Fruit fly (Drosophila melanogaster) whole organism, embryonic: Measurements from ENCODE around the gene Phyhd1.

ENCODE experiments used
- CG10267 ChIP-seq: fragments of 200-800 bp; sonication (Bioruptor generic); optimal IDR thresholded peaks from 2 replicates; lab custom pipeline; 2018; ENCODE audit warnings: missing biosample characterization, mild to moderate bottlenecking, missing genetic modification characterization, moderate library complexity
- CG10321 ChIP-seq: fragments of 200-800 bp; sonication (Bioruptor generic); IDR thresholded peaks from 2 replicates; pipeline ENCODE4 v1.3.6; 2022; ENCODE audit warnings: missing biosample characterization, missing genetic modification characterization
- CG11247 ChIP-seq: fragments of 200-800 bp; sonication (Bioruptor generic); IDR thresholded peaks from 2 replicates; pipeline ENCODE4 v1.3.6; 2022; ENCODE audit warnings: missing biosample characterization, missing genetic modification characterization
- CG11695 ChIP-seq: fragments of 200-800 bp; sonication (Bioruptor generic); IDR thresholded peaks from 3 replicates; pipeline ENCODE4 v1.3.6; 2022; ENCODE audit warnings: missing biosample characterization, missing genetic modification characterization
- CG14667 ChIP-seq: fragments of 200-800 bp; sonication (Bioruptor generic); IDR thresholded peaks from 2 replicates; pipeline ENCODE4 v1.3.6; 2022; ENCODE audit warnings: missing biosample characterization, missing genetic modification characterization
- CG17361 ChIP-seq: fragments of 200-800 bp; sonication (Bioruptor generic); IDR thresholded peaks from 3 replicates; pipeline ENCODE4 v1.3.6; 2022; ENCODE audit warnings: missing biosample characterization, missing genetic modification characterization
- CG17568 ChIP-seq: fragments of 200-800 bp; sonication (Bioruptor generic); optimal IDR thresholded peaks from 2 replicates; lab custom pipeline; 2018; ENCODE audit warnings: missing biosample characterization, mild to moderate bottlenecking, missing genetic modification characterization, moderate library complexity
- CG2202 ChIP-seq: fragments of 200-800 bp; sonication (Bioruptor generic); optimal IDR thresholded peaks from 2 replicates; lab custom pipeline; 2018; ENCODE audit warnings: missing biosample characterization, mild to moderate bottlenecking, missing genetic modification characterization
- CG2875 ChIP-seq: fragments of 200-800 bp; sonication (Bioruptor generic); optimal IDR thresholded peaks from 2 replicates; lab custom pipeline; 2017; ENCODE audit warnings: missing biosample characterization, mild to moderate bottlenecking, missing genetic modification characterization, missing genetic modification reagents
- CG32532 ChIP-seq: fragments of 200-800 bp; sonication (Bioruptor generic); IDR thresholded peaks from 2 replicates; pipeline ENCODE4 v1.3.6; 2022; ENCODE audit warnings: missing biosample characterization, missing genetic modification characterization
- CG33213 ChIP-seq: fragments of 200-800 bp; sonication (Bioruptor generic); optimal IDR thresholded peaks from 3 replicates; lab custom pipeline; 2016; ENCODE audit warnings: missing biosample characterization, missing genetic modification characterization
- CG3838 ChIP-seq: fragments of 200-800 bp; sonication (Bioruptor generic); optimal IDR thresholded peaks from 3 replicates; lab custom pipeline; 2016; ENCODE audit warnings: missing biosample characterization, missing genetic modification characterization
- CG4424 ChIP-seq: fragments of 200-800 bp; sonication (Bioruptor generic); optimal IDR thresholded peaks from 3 replicates; lab custom pipeline; 2016; ENCODE audit warnings: missing biosample characterization, missing genetic modification characterization
- CG6689 ChIP-seq: fragments of 200-800 bp; sonication (Bioruptor generic); IDR thresholded peaks from 2 replicates; pipeline ENCODE4 v1.3.6; 2022; ENCODE audit warnings: missing biosample characterization, missing genetic modification characterization
- CG7357 ChIP-seq: fragments of 200-800 bp; sonication (Bioruptor generic); IDR thresholded peaks from 3 replicates; pipeline ENCODE4 v1.3.6; 2022; ENCODE audit warnings: missing biosample characterization, missing genetic modification characterization
- CG7928 ChIP-seq: fragments of 200-800 bp; sonication (Bioruptor generic); optimal IDR thresholded peaks from 2 replicates; lab custom pipeline; 2017; ENCODE audit warnings: missing biosample characterization, mild to moderate bottlenecking, missing genetic modification characterization
- CG8924 ChIP-seq: fragments of 200-800 bp; optimal IDR thresholded peaks from 3 replicates; lab custom pipeline; 2019; ENCODE audit warnings: missing biosample characterization, mild to moderate bottlenecking, missing genetic modification characterization, moderate library complexity
- CG9609 ChIP-seq: fragments of 200-800 bp; sonication (Bioruptor generic); optimal IDR thresholded peaks from 3 replicates; lab custom pipeline; 2016; ENCODE audit warnings: missing biosample characterization, missing genetic modification characterization
- Chrac-16 ChIP-seq: fragments of 200-800 bp; sonication (Bioruptor generic); optimal IDR thresholded peaks from 3 replicates; lab custom pipeline; 2016; ENCODE audit warnings: missing biosample characterization, missing genetic modification characterization
- D ChIP-seq, 2 experiments: fragments of 200-800 bp in 1 of 2; fragments of >200 bp in 1 of 2; sonication (Bioruptor generic) in 1 of 2; optimal IDR thresholded peaks; 2 replicates in 1 of 2; 3 replicates in 1 of 2; lab custom pipeline; 2017; ENCODE audit warnings: mild to moderate bottlenecking in 1 of 2, missing biosample characterization in 1 of 2, missing genetic modification characterization in 1 of 2, missing genetic modification reagents in 1 of 2
- HLH3B ChIP-seq: fragments of 200-800 bp; sonication (Bioruptor generic); IDR thresholded peaks from 2 replicates; pipeline ENCODE4 v1.3.6; 2022; ENCODE audit warnings: missing biosample characterization, missing genetic modification characterization
- Lim3 ChIP-seq: fragments of 200-800 bp; sonication (Bioruptor generic); IDR thresholded peaks from 2 replicates; pipeline ENCODE4 v1.3.6; 2022; ENCODE audit warnings: missing biosample characterization, missing genetic modification characterization
- Lpt ChIP-seq: fragments of >200 bp; optimal IDR thresholded peaks from 2 replicates; lab custom pipeline; 2018; ENCODE audit warnings: missing biosample characterization, missing genetic modification characterization
- NC2α ChIP-seq: fragments of 200-800 bp; sonication (Bioruptor generic); optimal IDR thresholded peaks from 2 replicates; lab custom pipeline; 2016; ENCODE audit warnings: missing biosample characterization, missing genetic modification characterization
- Pdp1 ChIP-seq, 2 experiments: fragments of 200-800 bp; sonication (Bioruptor generic); optimal IDR thresholded peaks; 3 replicates each; lab custom pipeline; 2016; ENCODE audit warnings: missing biosample characterization in 2 of 2, missing genetic modification characterization in 2 of 2, mild to moderate bottlenecking in 1 of 2, moderate library complexity in 1 of 2
- Ravus ChIP-seq: fragments of 200-800 bp; sonication (Bioruptor generic); IDR thresholded peaks from 2 replicates; pipeline ENCODE4 v1.3.6; 2022; ENCODE audit warnings: missing biosample characterization, missing genetic modification characterization
- Xrp1 ChIP-seq: fragments of 200-800 bp; sonication (Bioruptor generic); IDR thresholded peaks from 2 replicates; pipeline ENCODE4 v1.3.6; 2022; ENCODE audit warnings: missing biosample characterization, missing genetic modification characterization
- aop ChIP-seq: fragments of 200-800 bp; sonication (Bioruptor generic); IDR thresholded peaks from 2 replicates; pipeline ENCODE4 v1.3.6; 2022; ENCODE audit warnings: missing biosample characterization, missing genetic modification characterization
- btn ChIP-seq: fragments of 200-800 bp; sonication (Bioruptor generic); optimal IDR thresholded peaks from 2 replicates; lab custom pipeline; 2016; ENCODE audit warnings: missing biosample characterization, missing genetic modification characterization
- chinmo ChIP-seq: fragments of 200-800 bp; sonication (Bioruptor generic); IDR thresholded peaks from 4 replicates; pipeline ENCODE4 v1.3.6; 2022; ENCODE audit warnings: missing biosample characterization, missing genetic modification characterization; ENCODE audit not compliant: partially characterized antibody
- chn ChIP-seq: fragments of 200-800 bp; sonication (Bioruptor generic); optimal IDR thresholded peaks from 2 replicates; lab custom pipeline; 2016; ENCODE audit warnings: missing biosample characterization, missing genetic modification characterization
- ci ChIP-seq: fragments of 200-800 bp; sonication (Bioruptor generic); IDR thresholded peaks from 3 replicates; pipeline ENCODE4 v1.3.6; 2022; ENCODE audit warnings: missing biosample characterization, missing genetic modification characterization
- croc ChIP-seq: fragments of 200-800 bp; sonication (Bioruptor generic); conservative IDR thresholded peaks from 3 replicates; pipeline ENCODE4 v1.3.6; 2022; ENCODE audit warnings: missing biosample characterization, missing genetic modification characterization
- dmrt11E ChIP-seq: fragments of 200-800 bp; sonication (Bioruptor generic); optimal IDR thresholded peaks from 3 replicates; lab custom pipeline; 2018; ENCODE audit warnings: missing biosample characterization, mild to moderate bottlenecking, missing genetic modification characterization, moderate library complexity
- ind ChIP-seq: fragments of 200-800 bp; sonication (Bioruptor generic); optimal IDR thresholded peaks from 3 replicates; lab custom pipeline; 2016; ENCODE audit warnings: missing biosample characterization, missing genetic modification characterization
- inv ChIP-seq: fragments of 200-800 bp; sonication (Bioruptor generic); IDR thresholded peaks from 2 replicates; pipeline ENCODE4 v1.3.6; 2022; ENCODE audit warnings: missing biosample characterization, missing genetic modification characterization; ENCODE audit not compliant: partially characterized antibody
- prd ChIP-seq, 3 experiments: fragments of >200 bp in 2 of 3; fragments of 200-800 bp in 1 of 3; sonication (Bioruptor generic) in 1 of 3; optimal IDR thresholded peaks in 2 of 3; IDR thresholded peaks in 1 of 3; 2 replicates in 2 of 3; 3 replicates in 1 of 3; pipeline versions ENCODE4 v1.3.6 to Lab custom; 2017 to 2022; ENCODE audit warnings: missing biosample characterization in 1 of 3, missing genetic modification characterization in 1 of 3
- sens ChIP-seq: fragments of 200-800 bp; sonication (Bioruptor generic); peaks from one replicate; lab custom pipeline; 2016; ENCODE audit warnings: missing biosample characterization, missing genetic modification characterization
- slbo ChIP-seq: fragments of 200-800 bp; sonication (Bioruptor generic); IDR thresholded peaks from 2 replicates; pipeline ENCODE4 v1.3.6; 2022; ENCODE audit warnings: missing biosample characterization, missing genetic modification characterization
- sob ChIP-seq: fragments of 200-800 bp; sonication (Bioruptor generic); IDR thresholded peaks from 2 replicates; pipeline ENCODE4 v1.3.6; 2022; ENCODE audit warnings: missing biosample characterization, missing genetic modification characterization
- sug ChIP-seq: fragments of 200-800 bp; optimal IDR thresholded peaks from 2 replicates; lab custom pipeline; 2019; ENCODE audit warnings: missing biosample characterization, mild to moderate bottlenecking, missing genetic modification characterization, moderate library complexity
- tll ChIP-seq, 2 experiments: fragments of 200-800 bp in 1 of 2; fragments of >200 bp in 1 of 2; sonication (Bioruptor generic) in 1 of 2; optimal IDR thresholded peaks; 2 replicates each; lab custom pipeline; 2017 to 2019; ENCODE audit warnings: missing biosample characterization in 2 of 2, missing genetic modification characterization in 2 of 2, mild to moderate bottlenecking in 1 of 2, moderate library complexity in 1 of 2
- trh ChIP-seq: fragments of 200-800 bp; sonication (Bioruptor generic); optimal IDR thresholded peaks from 2 replicates; lab custom pipeline; 2016; ENCODE audit warnings: missing biosample characterization, missing genetic modification characterization
- ttk ChIP-seq: fragments of 200-800 bp; sonication (Bioruptor generic); IDR thresholded peaks from 2 replicates; pipeline ENCODE4 v2.1.2; 2022; ENCODE audit warnings: missing biosample characterization, missing genetic modification characterization
- unc-4 ChIP-seq: fragments of 200-800 bp; sonication (Bioruptor generic); IDR thresholded peaks from 2 replicates; pipeline ENCODE4 v1.3.6; 2022; ENCODE audit warnings: missing biosample characterization, missing genetic modification characterization; ENCODE audit not compliant: partially characterized antibody
- vvl ChIP-seq: fragments of 200-800 bp; sonication (Bioruptor generic); IDR thresholded peaks from 2 replicates; pipeline ENCODE4 v1.3.6; 2022; ENCODE audit warnings: missing biosample characterization, missing genetic modification characterization
- wdn ChIP-seq: fragments of 200-800 bp; sonication (Bioruptor generic); IDR thresholded peaks from 2 replicates; pipeline ENCODE4 v1.3.6; 2022; ENCODE audit warnings: missing biosample characterization, missing genetic modification characterization
- zen ChIP-seq: fragments of 200-800 bp; sonication (Bioruptor generic); optimal IDR thresholded peaks from 3 replicates; lab custom pipeline; 2018; ENCODE audit warnings: missing biosample characterization, mild to moderate bottlenecking, missing genetic modification characterization, moderate library complexity

The Phyhd1 gene

dm6 chr3R:10672680-10673079, 8.0 kb downstream of the Phyhd1 start:
- TF ChIP-seq sug (tag; lab: Kevin White, UChicago) (no peak), CG11247 (GFP tag; lab: Robert Waterston, UW) (no peak), sens (peak; percentile 51), vvl (GFP tag; lab: Robert Waterston, UW) (no peak), CG10321 (no peak)

- TF ChIP-seq Lim3 (no peak), ttk (GFP tag; lab: Robert Waterston, UW) (no peak), CG32532 (GFP tag; lab: Robert Waterston, UW) (no peak), CG2875 (no peak), CG17568 (no peak), chinmo (no peak), ci (GFP tag; lab: Robert Waterston, UW) (no peak), CG10267 (tag; lab: Kevin White, UChicago) (no peak), ind (no peak), HLH3B (GFP tag; lab: Robert Waterston, UW) (no peak), aop (no peak), CG14667 (GFP tag; lab: Robert Waterston, UW) (no peak), CG3838 (GFP tag; lab: Kevin White, UChicago) (no peak), Lpt (no peak), CG33213 (GFP tag; lab: Kevin White, UChicago) (no peak), slbo (GFP tag; lab: Robert Waterston, UW) (no peak), Pdp1 (GFP tag; optimal IDR thresholded peaks at IDR 0.05; lab: Kevin White, UChicago) (no peak), NC2α (GFP tag; lab: Kevin White, UChicago) (no peak), CG4424 (GFP tag; lab: Kevin White, UChicago) (no peak)
Observed at dm6 chr3R:10669950-10670349, 10.8 kb downstream of the Phyhd1 start.

- TF ChIP-seq zen (tag; lab: Kevin White, UChicago) (peak; percentile 49), tll (GFP tag; optimal IDR thresholded peaks at IDR 0.05; lab: Kevin White, UChicago) (peak in 1 of 2 experiments; percentile 99), CG17361 (no peak), CG7928 (GFP tag; lab: Kevin White, UChicago) (no peak), D (optimal IDR thresholded peaks at IDR 0.05; lab: Kevin White, UChicago) (peak; percentile 74), D (GFP tag; optimal IDR thresholded peaks at IDR 0.05; lab: Kevin White, UChicago) (no peak), prd (optimal IDR thresholded peaks at IDR 0.05; lab: Kevin White, UChicago) (no peak), prd (GFP tag; IDR thresholded peaks at IDR 0.05; lab: Robert Waterston, UW) (0 out of 3 replicates have a peak, but pooled peaks have one; percentile 13)
Observed at dm6 chr3R:10667964-10668363, 12.8 kb downstream of the Phyhd1 start.

- TF ChIP-seq wdn (GFP tag; lab: Robert Waterston, UW) (no peak), CG8924 (tag; lab: Kevin White, UChicago) (peak; percentile 38), Ravus (GFP tag; lab: Robert Waterston, UW) (no peak), trh (GFP tag; lab: Kevin White, UChicago) (no peak), unc-4 (GFP tag; lab: Robert Waterston, UW) (no peak), CG11695 (GFP tag; lab: Robert Waterston, UW) (peak; percentile 41; the same call in 1 of the 3 replicates), croc (peak; percentile 47; the same call in 1 of the 3 replicates), CG2202 (tag; lab: Kevin White, UChicago) (peak; percentile 15), CG9609 (GFP tag; lab: Kevin White, UChicago) (no peak), inv (GFP tag; lab: Robert Waterston, UW) (no peak), CG7357 (GFP tag; lab: Robert Waterston, UW) (no peak), chn (GFP tag; lab: Kevin White, UChicago) (peak; percentile 67), Chrac-16 (peak; percentile 45), sob (GFP tag; lab: Robert Waterston, UW) (peak; percentile 63), btn (GFP tag; lab: Kevin White, UChicago) (no peak), CG6689 (GFP tag; lab: Robert Waterston, UW) (peak; percentile 42; the same call in 1 of the 2 replicates), Xrp1 (peak; percentile 75), dmrt11E (tag; lab: Kevin White, UChicago) (peak; percentile 30)
Observed at dm6 chr3R:10664942-10665341, 15.8 kb downstream of the Phyhd1 start.
